Fruit fly (Drosophila melanogaster) Kc167 (cell line): ENCODE measurements around the gene CG5828.

ENCODE experiments used
- Myc ChIP-seq: fragments of >200 bp; optimal IDR thresholded peaks from 2 replicates; lab custom pipeline; 2017; ENCODE audit warnings: missing external identifiers
- h ChIP-seq: fragments of >200 bp; optimal IDR thresholded peaks from 3 replicates; lab custom pipeline; 2018; ENCODE audit warnings: missing external identifiers
- psq ChIP-seq: fragments of >200 bp; optimal IDR thresholded peaks from 2 replicates; lab custom pipeline; 2017; ENCODE audit warnings: missing external identifiers
- ttk ChIP-seq: sonication (Bioruptor generic); optimal IDR thresholded peaks from 2 replicates; lab custom pipeline; 2017; ENCODE audit warnings: missing external identifiers

DNA sequence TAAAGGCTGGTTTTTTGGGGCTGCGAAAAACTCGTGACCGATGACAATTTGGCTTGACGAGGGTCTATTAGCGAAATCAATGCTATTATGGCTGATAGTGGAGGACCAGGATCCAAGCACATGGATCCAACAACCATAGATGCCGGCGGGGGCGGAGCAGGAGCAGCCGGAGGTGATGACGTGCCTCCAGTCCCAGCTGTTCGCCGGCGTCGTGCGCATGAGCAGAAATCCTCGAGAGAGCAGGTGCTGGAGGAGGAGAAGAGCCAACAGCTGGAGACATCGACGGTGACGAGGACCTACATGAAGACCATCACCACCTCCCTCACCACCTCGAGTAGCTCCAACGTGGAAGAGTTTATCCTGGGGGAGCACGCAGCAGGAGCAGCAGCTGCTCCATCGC is 15.3 kb downstream of the CG5828 start:
- no peak for TF ChIP-seq psq (lab: Kevin White, UChicago)
- TF ChIP-seq ttk (lab: Kevin White, UChicago) = no peak
- TF ChIP-seq h (lab: Kevin White, UChicago) = no peak
- no peak for TF ChIP-seq Myc (lab: Kevin White, UChicago)
